Worm (Caenorhabditis elegans): Measurements from ENCODE around the gene C06A6.4.

Gene C06A6.4

ce11 chrIV:7850329-7850728, 21.2 kb upstream of the C06A6.4 start:
- TF ChIP-seq pbrm-1 (GFP tag; IDR thresholded peaks at IDR 0.05), result no peak
- no peak for TF ChIP-seq F57A8.1 (GFP tag; optimal IDR thresholded peaks at IDR 0.05)
- TF ChIP-seq B0019.2 (GFP tag; conservative IDR thresholded peaks at IDR 0.05), result no peak
- no peak for TF ChIP-seq gei-17 (GFP tag; optimal IDR thresholded peaks at IDR 0.05)
- no peak for TF ChIP-seq Y53G8AR.9 (GFP tag; conservative IDR thresholded peaks at IDR 0.05)
- no peak for TF ChIP-seq F33H1.4 (GFP tag; IDR thresholded peaks at IDR 0.05)
- TF ChIP-seq lin-35 (GFP tag; optimal IDR thresholded peaks at IDR 0.05), result no peak
- no peak for TF ChIP-seq lin-26 (GFP tag; IDR thresholded peaks at IDR 0.05)
- TF ChIP-seq Y95B8A.8 (GFP tag; IDR thresholded peaks at IDR 0.05), result no peak
- TF ChIP-seq ceh-79 (tag; optimal IDR thresholded peaks at IDR 0.05), result no peak

DNA sequence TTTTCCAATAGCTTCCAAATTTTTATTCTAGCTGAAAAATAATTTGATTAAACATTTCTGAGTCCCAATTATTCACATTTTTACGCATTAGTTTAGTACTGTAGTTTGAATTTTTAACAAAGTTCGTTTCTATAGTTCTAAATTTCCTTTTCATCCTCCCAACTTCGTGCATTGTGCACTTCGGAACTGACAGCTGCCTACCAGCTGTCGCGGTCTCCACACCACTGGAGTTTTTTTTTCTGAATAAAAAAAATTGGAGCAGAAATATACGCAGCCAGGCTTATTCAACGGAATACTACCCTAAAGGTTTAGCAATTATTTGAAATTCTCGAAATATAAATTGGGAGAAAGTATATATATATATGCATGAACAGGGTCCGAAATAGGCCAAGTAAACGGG, 20.1 kb upstream of the C06A6.4 start:
- TF ChIP-seq ZK185.1 (tag; optimal IDR thresholded peaks at IDR 0.05; ENCODE audit: poor library complexity, severe bottlenecking), result no peak
- TF ChIP-seq bed-1 (GFP tag; IDR thresholded peaks at IDR 0.05), result no peak
- TF ChIP-seq mel-28 (tag; optimal IDR thresholded peaks at IDR 0.05; ENCODE audit: borderline replicate concordance), result no peak
- TF ChIP-seq hlh-12 (tag; optimal IDR thresholded peaks at IDR 0.05), result no peak
- no peak for TF ChIP-seq madf-3 (GFP tag; IDR thresholded peaks at IDR 0.05)
- TF ChIP-seq ceh-91 (GFP tag; IDR thresholded peaks at IDR 0.05), result no peak
- TF ChIP-seq hrde-1 (tag; optimal IDR thresholded peaks at IDR 0.05; ENCODE audit: borderline replicate concordance), result no peak
- TF ChIP-seq nhr-120 (GFP tag; IDR thresholded peaks at IDR 0.05), result no peak
- TF ChIP-seq aptf-3 (GFP tag; IDR thresholded peaks at IDR 0.05), result no peak
- TF ChIP-seq D2030.7 (GFP tag; IDR thresholded peaks at IDR 0.05), result no peak

DNA sequence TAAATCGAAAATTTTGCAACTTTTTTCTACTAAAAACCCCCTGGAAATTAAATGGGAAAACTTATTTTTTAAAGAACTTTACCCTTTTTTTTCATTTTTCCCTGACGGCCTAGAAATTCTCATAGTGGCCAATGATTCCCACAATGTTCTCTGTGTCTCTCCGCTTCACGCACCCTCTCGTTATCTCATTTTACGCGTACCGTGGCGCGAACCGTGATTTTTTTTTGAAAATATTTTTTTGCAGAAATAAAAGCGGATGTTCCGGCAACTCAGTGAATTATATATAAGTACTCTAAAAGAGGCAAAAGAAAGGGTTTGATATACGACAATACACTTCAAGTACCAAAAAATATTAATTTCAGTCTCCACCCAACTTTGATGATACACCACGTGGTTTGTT, 17.3 kb upstream of the C06A6.4 start, which contains the start of gene C06A6.2:
C06A6.2 (plus strand) TSS at position 237 of the 400 bp plus-strand sequence.
- TF ChIP-seq F33H1.4 (GFP tag; IDR thresholded peaks at IDR 0.05), result no peak
- TF ChIP-seq F57A8.1 (GFP tag; optimal IDR thresholded peaks at IDR 0.05), result no peak
- no peak for TF ChIP-seq ztf-22 (GFP tag; optimal IDR thresholded peaks at IDR 0.05)

DNA sequence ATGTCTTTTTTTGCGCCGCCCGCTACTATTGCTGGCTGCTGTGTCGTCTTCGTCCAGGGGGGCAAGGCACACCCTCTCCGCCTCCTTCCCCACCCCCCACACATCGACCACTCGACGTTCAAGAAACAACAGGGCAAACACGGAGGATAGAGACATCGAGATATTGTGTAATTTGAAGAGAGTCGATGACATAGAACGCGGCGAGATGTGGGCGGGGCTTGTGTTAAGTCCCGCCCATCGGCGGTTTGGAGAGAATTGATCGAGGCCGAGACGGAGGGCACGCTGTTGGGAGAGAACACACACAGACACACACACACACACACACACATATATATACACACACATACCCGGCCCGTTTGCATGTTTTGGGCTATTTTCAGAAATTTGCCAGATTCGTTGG, 16.5 kb upstream of the C06A6.4 start:
- TF ChIP-seq lsl-1 (GFP tag; optimal IDR thresholded peaks at IDR 0.05), result no peak
- TF ChIP-seq hsf-1 (GFP tag; IDR thresholded peaks at IDR 0.05), result no peak
- TF ChIP-seq efl-1 (GFP tag; optimal IDR thresholded peaks at IDR 0.05), result no peak
- TF ChIP-seq K11D2.4 (GFP tag; IDR thresholded peaks at IDR 0.05), result 0 out of 2 replicates have a peak, but pooled peaks have one; percentile 24
- TF ChIP-seq ceh-91 (GFP tag; IDR thresholded peaks at IDR 0.05), result no peak
- TF ChIP-seq nfya-1 (tag; optimal IDR thresholded peaks at IDR 0.05; ENCODE audit: borderline replicate concordance, insufficient read depth), result no peak
- no peak for TF ChIP-seq snpc-1.3 (tag; optimal IDR thresholded peaks at IDR 0.05; ENCODE audit: insufficient read depth)
- TF ChIP-seq ztf-22 (GFP tag; optimal IDR thresholded peaks at IDR 0.05), result no peak
- peak; percentile 75 for TF ChIP-seq egrh-3 (GFP tag; IDR thresholded peaks at IDR 0.05)
- no peak for TF ChIP-seq C17E4.6 (GFP tag; IDR thresholded peaks at IDR 0.05)
- TF ChIP-seq Y95B8A.8 (GFP tag; IDR thresholded peaks at IDR 0.05), result no peak
- TF ChIP-seq ceh-40 (GFP tag; IDR thresholded peaks at IDR 0.05), result no peak
- TF ChIP-seq attf-5 (GFP tag; optimal IDR thresholded peaks at IDR 0.05), result peak; percentile 56
- no peak for TF ChIP-seq ets-4 (GFP tag; optimal IDR thresholded peaks at IDR 0.05)
- no peak for TF ChIP-seq fkh-3 (tag; optimal IDR thresholded peaks at IDR 0.05)
- TF ChIP-seq K12H6.12 (tag; optimal IDR thresholded peaks at IDR 0.05), result peak; percentile 79
- no peak for TF ChIP-seq F23B12.7 (tag; optimal IDR thresholded peaks at IDR 0.05; ENCODE audit: insufficient read depth)
- TF ChIP-seq ztf-6 (GFP tag; IDR thresholded peaks at IDR 0.05), result no peak
- no peak for TF ChIP-seq Y67H2A.10 (GFP tag; conservative IDR thresholded peaks at IDR 0.05)
- peak; percentile 22 for TF ChIP-seq lin-54 (GFP tag; optimal IDR thresholded peaks at IDR 0.05)
- peak; percentile 30 for TF ChIP-seq tbp1 (GFP tag; optimal IDR thresholded peaks at IDR 0.05)
- no peak; the same call in 1 of the 2 replicates for TF ChIP-seq rcor-1 (GFP tag; IDR thresholded peaks at IDR 0.05)
- TF ChIP-seq F33H1.4 (GFP tag; IDR thresholded peaks at IDR 0.05), result no peak
- TF ChIP-seq aptf-2 (GFP tag; conservative IDR thresholded peaks at IDR 0.05), result no peak
- TF ChIP-seq lsy-27 (tag; optimal IDR thresholded peaks at IDR 0.05; ENCODE audit: borderline replicate concordance, insufficient read depth), result peak; percentile 51
- peak in 1 of 3 experiments; percentile 58 for TF ChIP-seq lin-35 (GFP tag; optimal IDR thresholded peaks at IDR 0.05)
- TF ChIP-seq F55B11.4 (tag; optimal IDR thresholded peaks at IDR 0.05; ENCODE audit: borderline replicate concordance, insufficient read depth), result no peak
